Worm (Caenorhabditis elegans) whole organism, midembryonic: ENCODE data around the gene E02H1.1.

Source experiments
- T22C8.4 ChIP-seq: fragments of 200-800 bp; sonication (Bioruptor generic); IDR thresholded peaks from 2 replicates; pipeline ENCODE4 v1.3.6; 2022; ENCODE audit warnings: missing genetic modification characterization, missing compliant biosample characterization
- flt-1 ChIP-seq: fragments of 200-800 bp; sonication (Bioruptor generic); IDR thresholded peaks from 2 replicates; pipeline ENCODE4 v1.3.6; 2022; ENCODE audit warnings: missing genetic modification characterization, missing compliant biosample characterization
- klf-2 ChIP-seq: fragments of 200-800 bp; sonication (Bioruptor generic); conservative IDR thresholded peaks from 2 replicates; pipeline ENCODE4 v1.3.6; 2022; ENCODE audit warnings: missing genetic modification reagents, missing genetic modification characterization, missing compliant biosample characterization
- med-1 ChIP-seq: sonication (generic microtip); optimal IDR thresholded peaks from 2 replicates; lab custom pipeline; 2017; ENCODE audit warnings: missing genetic modification characterization, mild to moderate bottlenecking, missing compliant biosample characterization, antibody characterized with exemption, missing genetic modification reagents; ENCODE audit not compliant: insufficient read depth
- ref-1 ChIP-seq: fragments of 200-800 bp; sonication (Bioruptor generic); conservative IDR thresholded peaks from 2 replicates; pipeline ENCODE4 v1.3.6; 2022; ENCODE audit warnings: missing genetic modification reagents, missing genetic modification characterization, missing compliant biosample characterization
- tab-1 ChIP-seq: fragments of 200-800 bp; sonication (Bioruptor generic); IDR thresholded peaks from 2 replicates; pipeline ENCODE4 v1.3.6; 2022; ENCODE audit warnings: missing genetic modification characterization, missing compliant biosample characterization
- ztf-23 ChIP-seq: fragments of 200-800 bp; sonication (Bioruptor generic); IDR thresholded peaks from 2 replicates; pipeline ENCODE4 v1.3.6; 2022; ENCODE audit warnings: missing genetic modification reagents, missing genetic modification characterization, missing compliant biosample characterization
- ztf-29 ChIP-seq: fragments of 200-800 bp; sonication (Bioruptor generic); IDR thresholded peaks from 2 replicates; pipeline ENCODE4 v1.3.6; 2022; ENCODE audit warnings: missing genetic modification reagents, missing genetic modification characterization, missing compliant biosample characterization

DNA sequence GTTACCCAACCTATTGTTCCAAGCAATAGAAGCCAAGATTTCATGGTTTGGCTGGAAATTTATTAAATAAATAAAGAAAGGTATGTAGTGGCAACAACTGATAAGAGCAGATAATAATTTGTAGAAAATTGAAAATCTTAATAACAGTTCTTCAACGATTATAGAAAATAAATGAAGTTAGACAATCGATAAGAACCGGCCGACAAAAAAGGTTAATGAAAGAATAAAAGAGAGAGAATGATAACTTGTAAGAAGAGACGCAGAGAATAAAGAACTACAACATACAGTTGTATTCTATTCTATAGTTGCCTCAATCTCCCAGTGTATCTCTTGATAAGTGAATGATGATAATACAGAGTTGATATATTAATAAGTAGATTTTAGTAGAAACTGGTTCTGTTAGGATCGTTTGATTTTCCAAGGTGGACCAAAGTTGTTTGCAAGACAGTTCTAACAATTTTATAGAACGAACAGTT is 4.2 kb downstream of the E02H1.1 start, which contains the start of gene ugt-58:
- no peak for TF ChIP-seq klf-2 (GFP tag; lab: Robert Waterston, UW)
- no peak for TF ChIP-seq ztf-23
- TF ChIP-seq flt-1 (GFP tag; lab: Robert Waterston, UW): no peak
- TF ChIP-seq T22C8.4: no peak
- TF ChIP-seq ztf-29 (GFP tag; lab: Robert Waterston, UW): no peak
- TF ChIP-seq tab-1 (GFP tag; lab: Robert Waterston, UW): no peak
- no peak for TF ChIP-seq med-1
- no peak for TF ChIP-seq ref-1 (GFP tag; lab: Robert Waterston, UW)
